ENCODE assay signal across 1 worm cellular context in genomic region chrII:5399201-5399600, ce11.
TF ChIP-seq lines count a peak whose summit lies in the region.

Gene mog-5 (plus strand): TSS chrII:5399538.

TF ChIP-seq in whole organism, late embryonic, 69 proteins besides CTCF, POLR2A, EP300 and RAD21 (continued from another document):
- peak; percentile 69 for TF ChIP-seq ttx-3 (tag; optimal IDR thresholded peaks at IDR 0.05; lab: Kevin White, UChicago)
- TF ChIP-seq elt-2 (tag; optimal IDR thresholded peaks at IDR 0.05; lab: Kevin White, UChicago): no peak
- no peak for TF ChIP-seq pqm-1 (tag; optimal IDR thresholded peaks at IDR 0.05; lab: Kevin White, UChicago)
- TF ChIP-seq unc-3 (GFP tag; conservative IDR thresholded peaks at IDR 0.05; lab: Robert Waterston, UW): no peak
- TF ChIP-seq unc-3 (tag; optimal IDR thresholded peaks at IDR 0.05; lab: Kevin White, UChicago): no peak
- peak; percentile 27 for TF ChIP-seq hlh-8 (tag; optimal IDR thresholded peaks at IDR 0.05; lab: Kevin White, UChicago)
- no peak for TF ChIP-seq pax-1 (tag; optimal IDR thresholded peaks at IDR 0.05; lab: Kevin White, UChicago)
- peak; percentile 38 for TF ChIP-seq C38D4.7 (GFP tag; optimal IDR thresholded peaks at IDR 0.05; lab: Kevin White, UChicago)
- peak; percentile 13 for TF ChIP-seq zip-5 (tag; optimal IDR thresholded peaks at IDR 0.05; lab: Kevin White, UChicago)
- no peak for TF ChIP-seq K02D7.2 (tag; optimal IDR thresholded peaks at IDR 0.05; lab: Kevin White, UChicago)
- peak; percentile 30 for TF ChIP-seq ztf-16 (tag; optimal IDR thresholded peaks at IDR 0.05; lab: Kevin White, UChicago)
- TF ChIP-seq ceh-34 (tag; optimal IDR thresholded peaks at IDR 0.05; lab: Kevin White, UChicago): no peak
- TF ChIP-seq nhr-11 (tag; optimal IDR thresholded peaks at IDR 0.05; lab: Kevin White, UChicago): no peak
- no peak for TF ChIP-seq npax-4 (tag; optimal IDR thresholded peaks at IDR 0.05; lab: Kevin White, UChicago)
- TF ChIP-seq dmd-4 (tag; optimal IDR thresholded peaks at IDR 0.05; lab: Kevin White, UChicago; ENCODE audit: borderline replicate concordance): no peak
- TF ChIP-seq dve-1 (tag; optimal IDR thresholded peaks at IDR 0.05; lab: Kevin White, UChicago): no peak
- TF ChIP-seq fax-1 (tag; optimal IDR thresholded peaks at IDR 0.05; lab: Kevin White, UChicago): peak; percentile 14
- TF ChIP-seq madf-2 (tag; optimal IDR thresholded peaks at IDR 0.05; lab: Kevin White, UChicago): no peak
- no peak for TF ChIP-seq eyg-1 (tag; optimal IDR thresholded peaks at IDR 0.05; lab: Kevin White, UChicago)
- peak; percentile 55 for TF ChIP-seq sox-4 (tag; optimal IDR thresholded peaks at IDR 0.05; lab: Kevin White, UChicago)
- no peak for TF ChIP-seq ceh-24 (tag; optimal IDR thresholded peaks at IDR 0.05; lab: Kevin White, UChicago)
- peak; percentile 32 for TF ChIP-seq pha-2 (tag; optimal IDR thresholded peaks at IDR 0.05; lab: Kevin White, UChicago)
- TF ChIP-seq odd-2 (tag; optimal IDR thresholded peaks at IDR 0.05; lab: Kevin White, UChicago): peak; percentile 64
- TF ChIP-seq ceh-30 (tag; optimal IDR thresholded peaks at IDR 0.05; lab: Kevin White, UChicago): no peak
- peak; percentile 26 for TF ChIP-seq ref-2 (tag; optimal IDR thresholded peaks at IDR 0.05; lab: Kevin White, UChicago)
- TF ChIP-seq fkh-6 (tag; optimal IDR thresholded peaks at IDR 0.05; lab: Kevin White, UChicago): no peak
- TF ChIP-seq ceh-31 (tag; optimal IDR thresholded peaks at IDR 0.05; lab: Kevin White, UChicago): peak; percentile 11
- TF ChIP-seq fkh-10 (GFP tag; optimal IDR thresholded peaks at IDR 0.05; lab: Kevin White, UChicago): no peak
- TF ChIP-seq F13H6.1 (tag; optimal IDR thresholded peaks at IDR 0.05; lab: Kevin White, UChicago): peak; percentile 31
- no peak for TF ChIP-seq ets-4 (tag; optimal IDR thresholded peaks at IDR 0.05; lab: Kevin White, UChicago)
- no peak for TF ChIP-seq ceh-48 (tag; optimal IDR thresholded peaks at IDR 0.05; lab: Kevin White, UChicago)
- no peak; the same call in 1 of the 2 replicates for TF ChIP-seq sox-2 (GFP tag; IDR thresholded peaks at IDR 0.05; lab: Robert Waterston, UW)
